Worm (Caenorhabditis elegans): ENCODE results near the gene gpc-1.

The gpc-1 gene

ce11 chrX:12860711-12861287 lies 24.0 kb downstream of the gpc-1 start, which contains the start of gene T14G8.3:
T14G8.3 (plus strand) TSS chrX:12861237.
- no peak for TF ChIP-seq unc-62 (GFP tag; optimal IDR thresholded peaks at IDR 0.05)

ce11 chrX:12857701-12858100 lies 27.1 kb downstream of the gpc-1 start, which contains the start of gene T14G8.2:
T14G8.2 (plus strand) TSS chrX:12858001.
- no peak for TF ChIP-seq unc-62 (GFP tag; optimal IDR thresholded peaks at IDR 0.05)

ce11 chrX:12854680-12855079 lies 30.1 kb downstream of the gpc-1 start:
- no peak for TF ChIP-seq unc-62 (GFP tag; optimal IDR thresholded peaks at IDR 0.05)

ce11 chrX:12854135-12854534 lies 30.7 kb downstream of the gpc-1 start:
- TF ChIP-seq unc-62 (GFP tag; optimal IDR thresholded peaks at IDR 0.05) = no peak

- no peak for TF ChIP-seq unc-62 (GFP tag; optimal IDR thresholded peaks at IDR 0.05)
Observed at ce11 chrX:12853079-12853478, 31.7 kb downstream of the gpc-1 start.

- no peak for TF ChIP-seq unc-62 (GFP tag; optimal IDR thresholded peaks at IDR 0.05)
Observed at ce11 chrX:12852575-12852974, 32.2 kb downstream of the gpc-1 start, which contains the start of gene chd-3. chd-3 (minus strand) TSS chrX:12852601.

ce11 chrX:12846043-12846442 lies 38.7 kb downstream of the gpc-1 start, which contains the start of gene C52G5.3:
C52G5.3 (minus strand) TSS chrX:12846143.
- no peak for TF ChIP-seq unc-62 (GFP tag; optimal IDR thresholded peaks at IDR 0.05)

- TF ChIP-seq unc-62 (GFP tag; optimal IDR thresholded peaks at IDR 0.05) = no peak
Observed at ce11 chrX:12844170-12844569, 40.6 kb downstream of the gpc-1 start.

- TF ChIP-seq unc-62 (GFP tag; optimal IDR thresholded peaks at IDR 0.05) = no peak
Observed at ce11 chrX:12843530-12843929, 41.3 kb downstream of the gpc-1 start.

- no peak for TF ChIP-seq unc-62 (GFP tag; optimal IDR thresholded peaks at IDR 0.05)
Observed at ce11 chrX:12843011-12843410, 41.8 kb downstream of the gpc-1 start, which contains the start of gene C52G5.2. C52G5.2 (plus strand) TSS chrX:12843311.

- no peak for TF ChIP-seq unc-62 (GFP tag; optimal IDR thresholded peaks at IDR 0.05)
Observed at ce11 chrX:12834848-12835247, 49.9 kb downstream of the gpc-1 start.
